Fruit fly (Drosophila melanogaster) whole organism, embryonic: Measurements from ENCODE around the gene CG43245.

ENCODE experiments used
- Adf1 ChIP-seq: fragments of 200-800 bp; sonication (Bioruptor generic); IDR thresholded peaks from 2 replicates; pipeline ENCODE4 v1.3.6; 2022; ENCODE audit warnings: missing biosample characterization, missing genetic modification characterization
- Atf-2 ChIP-seq: fragments of 200-800 bp; sonication (Bioruptor generic); optimal IDR thresholded peaks from 2 replicates; lab custom pipeline; 2016; ENCODE audit warnings: missing biosample characterization, missing genetic modification characterization
- Atf6 ChIP-seq: fragments of 200-800 bp; sonication (Bioruptor generic); IDR thresholded peaks from 2 replicates; pipeline ENCODE4 v1.3.6; 2022; ENCODE audit warnings: missing biosample characterization, missing genetic modification characterization
- Bteb2 ChIP-seq: fragments of 200-800 bp; sonication (Bioruptor generic); optimal IDR thresholded peaks from 2 replicates; lab custom pipeline; 2016; ENCODE audit warnings: missing biosample characterization, missing genetic modification characterization
- CG10565 ChIP-seq: fragments of 200-800 bp; sonication (Bioruptor generic); optimal IDR thresholded peaks from 3 replicates; lab custom pipeline; 2016; ENCODE audit warnings: missing biosample characterization, mild to moderate bottlenecking, missing genetic modification characterization
- CG11456 ChIP-seq: fragments of 200-800 bp; sonication (Bioruptor generic); IDR thresholded peaks from 3 replicates; pipeline ENCODE4 v1.3.6; 2022; ENCODE audit warnings: missing biosample characterization, missing genetic modification characterization
- CG12744 ChIP-seq: fragments of 200-800 bp; sonication (Bioruptor generic); optimal IDR thresholded peaks from 2 replicates; lab custom pipeline; 2016; ENCODE audit warnings: missing biosample characterization, missing genetic modification characterization
- CG13123 ChIP-seq: fragments of 200-800 bp; sonication (Bioruptor generic); optimal IDR thresholded peaks from 2 replicates; lab custom pipeline; 2016; ENCODE audit warnings: missing biosample characterization, missing genetic modification characterization
- CG13775 ChIP-seq: fragments of 200-800 bp; sonication (Bioruptor generic); optimal IDR thresholded peaks from 3 replicates; lab custom pipeline; 2017; ENCODE audit warnings: missing biosample characterization, mild to moderate bottlenecking, missing genetic modification characterization
- CG14860 ChIP-seq: fragments of 200-800 bp; sonication (Bioruptor generic); IDR thresholded peaks from 3 replicates; pipeline ENCODE4 v1.3.6; 2022; ENCODE audit warnings: missing biosample characterization, missing genetic modification characterization; ENCODE audit not compliant: partially characterized antibody
- CG15601 ChIP-seq: fragments of 200-800 bp; sonication (Bioruptor generic); optimal IDR thresholded peaks from 3 replicates; lab custom pipeline; 2019; ENCODE audit warnings: missing biosample characterization, mild to moderate bottlenecking, missing genetic modification characterization, moderate library complexity
- CG16815 ChIP-seq: fragments of 200-800 bp; sonication (Bioruptor generic); optimal IDR thresholded peaks from 3 replicates; lab custom pipeline; 2017; ENCODE audit warnings: missing biosample characterization, mild to moderate bottlenecking, missing genetic modification characterization
- CG17186 ChIP-seq: fragments of 200-800 bp; sonication (Bioruptor generic); optimal IDR thresholded peaks from 3 replicates; lab custom pipeline; 2017; ENCODE audit warnings: missing biosample characterization, missing genetic modification reagents, missing genetic modification characterization
- CG2678 ChIP-seq: fragments of 200-800 bp; sonication (Bioruptor generic); optimal IDR thresholded peaks from 3 replicates; lab custom pipeline; 2019; ENCODE audit warnings: missing biosample characterization, mild to moderate bottlenecking, missing genetic modification characterization, moderate library complexity
- CG4360 ChIP-seq: fragments of 200-800 bp; sonication (Bioruptor generic); IDR thresholded peaks from 2 replicates; pipeline ENCODE4 v1.3.6; 2022; ENCODE audit warnings: missing biosample characterization, missing genetic modification characterization
- CG4854 ChIP-seq: fragments of 200-800 bp; sonication (Bioruptor generic); optimal IDR thresholded peaks from 2 replicates; lab custom pipeline; 2016; ENCODE audit warnings: missing biosample characterization, missing genetic modification characterization, inconsistent platforms
- CG7556 ChIP-seq: fragments of 200-800 bp; sonication (Bioruptor generic); optimal IDR thresholded peaks from 2 replicates; lab custom pipeline; 2017; ENCODE audit warnings: missing biosample characterization, mild to moderate bottlenecking, missing genetic modification characterization
- CG7745 ChIP-seq: fragments of 200-800 bp; sonication (Bioruptor generic); optimal IDR thresholded peaks from 2 replicates; lab custom pipeline; 2018; ENCODE audit warnings: missing biosample characterization, mild to moderate bottlenecking, missing genetic modification characterization, moderate library complexity
- CG8281 ChIP-seq: fragments of 200-800 bp; sonication (Bioruptor generic); optimal IDR thresholded peaks from 2 replicates; lab custom pipeline; 2018; ENCODE audit warnings: missing biosample characterization, mild to moderate bottlenecking, missing genetic modification characterization, moderate library complexity
- CG9609 ChIP-seq: fragments of 200-800 bp; sonication (Bioruptor generic); optimal IDR thresholded peaks from 3 replicates; lab custom pipeline; 2016; ENCODE audit warnings: missing biosample characterization, missing genetic modification characterization
- Deaf1 ChIP-seq: fragments of 200-800 bp; optimal IDR thresholded peaks from 3 replicates; lab custom pipeline; 2019; ENCODE audit warnings: missing biosample characterization, mild to moderate bottlenecking, missing genetic modification characterization, moderate library complexity
- Dek ChIP-seq: fragments of 200-800 bp; sonication (Bioruptor generic); optimal IDR thresholded peaks from 3 replicates; lab custom pipeline; 2019; ENCODE audit warnings: missing biosample characterization, mild to moderate bottlenecking, missing genetic modification characterization, moderate library complexity
- Doc3 ChIP-seq: fragments of 200-800 bp; sonication (Bioruptor generic); IDR thresholded peaks from 3 replicates; pipeline ENCODE4 v1.3.6; 2022; ENCODE audit warnings: missing biosample characterization, missing genetic modification characterization; ENCODE audit not compliant: partially characterized antibody
- Dp ChIP-seq: fragments of 200-800 bp; sonication (Bioruptor generic); optimal IDR thresholded peaks from 2 replicates; lab custom pipeline; 2018; ENCODE audit warnings: missing biosample characterization, mild to moderate bottlenecking, missing genetic modification characterization, moderate library complexity
- Eip74EF ChIP-seq, 2 experiments: fragments of 200-800 bp in 1 of 2; fragments of >200 bp in 1 of 2; sonication (Bioruptor generic) in 1 of 2; optimal IDR thresholded peaks; 2 replicates each; lab custom pipeline; 2017 to 2019; ENCODE audit warnings: missing biosample characterization in 2 of 2, missing genetic modification characterization in 2 of 2, mild to moderate bottlenecking in 1 of 2, moderate library complexity in 1 of 2
- Fer2 ChIP-seq: fragments of 200-800 bp; sonication (Bioruptor generic); optimal IDR thresholded peaks from 2 replicates; lab custom pipeline; 2018; ENCODE audit warnings: missing biosample characterization, mild to moderate bottlenecking, missing genetic modification characterization, moderate library complexity
- HLH4C ChIP-seq: fragments of 200-800 bp; sonication (Bioruptor generic); IDR thresholded peaks from 3 replicates; pipeline ENCODE4 v1.3.6; 2022; ENCODE audit warnings: missing biosample characterization, missing genetic modification characterization; ENCODE audit not compliant: partially characterized antibody
- Hey ChIP-seq: fragments of 200-800 bp; sonication (Bioruptor generic); optimal IDR thresholded peaks from 3 replicates; lab custom pipeline; 2018; ENCODE audit warnings: missing biosample characterization, mild to moderate bottlenecking, missing genetic modification characterization
- MTF-1 ChIP-seq: fragments of 200-800 bp; sonication (Bioruptor generic); optimal IDR thresholded peaks from 2 replicates; lab custom pipeline; 2018; ENCODE audit warnings: missing biosample characterization, mild to moderate bottlenecking, missing genetic modification characterization, borderline replicate concordance
- Poxn ChIP-seq: fragments of 200-800 bp; sonication (Bioruptor generic); IDR thresholded peaks from 2 replicates; pipeline ENCODE4 v1.3.6; 2022; ENCODE audit warnings: missing biosample characterization, missing genetic modification characterization
- Sin3A ChIP-seq: fragments of >200 bp; optimal IDR thresholded peaks from 2 replicates; lab custom pipeline; 2018
- Six4 ChIP-seq: fragments of 200-800 bp; sonication (Bioruptor generic); optimal IDR thresholded peaks from 2 replicates; lab custom pipeline; 2016; ENCODE audit warnings: missing biosample characterization, missing genetic modification characterization
- ase ChIP-seq: fragments of 200-800 bp; sonication (Bioruptor generic); IDR thresholded peaks from 3 replicates; pipeline ENCODE4 v1.3.6; 2022; ENCODE audit warnings: missing biosample characterization, missing genetic modification characterization
- bsh ChIP-seq, 2 experiments: fragments of 200-800 bp; sonication (Bioruptor generic); optimal IDR thresholded peaks; 2 replicates each; lab custom pipeline; 2017 to 2018; ENCODE audit warnings: mild to moderate bottlenecking in 2 of 2, missing biosample characterization in 2 of 2, missing genetic modification characterization in 2 of 2, moderate library complexity in 1 of 2
- dimm ChIP-seq: fragments of 200-800 bp; sonication (Bioruptor generic); IDR thresholded peaks from 2 replicates; pipeline ENCODE4 v1.3.6; 2022; ENCODE audit warnings: missing biosample characterization, missing genetic modification characterization
- dpn ChIP-seq, 2 experiments: fragments of 200-800 bp; sonication (Bioruptor generic); optimal IDR thresholded peaks; 3 replicates each; lab custom pipeline; 2016; ENCODE audit warnings: missing biosample characterization in 2 of 2, missing genetic modification characterization in 2 of 2
- gce ChIP-seq: fragments of 200-800 bp; sonication (Bioruptor generic); IDR thresholded peaks from 3 replicates; pipeline ENCODE4 v1.3.6; 2022; ENCODE audit warnings: missing biosample characterization, missing genetic modification characterization
- gem ChIP-seq: fragments of 200-800 bp; sonication (Bioruptor generic); optimal IDR thresholded peaks from 2 replicates; lab custom pipeline; 2019; ENCODE audit warnings: missing biosample characterization, mild to moderate bottlenecking, missing genetic modification characterization, moderate library complexity
- knrl ChIP-seq: fragments of 200-800 bp; sonication (Bioruptor generic); IDR thresholded peaks from 3 replicates; pipeline ENCODE4 v1.3.6; 2022; ENCODE audit warnings: missing biosample characterization, missing genetic modification characterization; ENCODE audit not compliant: partially characterized antibody
- maf-S ChIP-seq: fragments of 200-800 bp; sonication (Bioruptor generic); optimal IDR thresholded peaks from 2 replicates; lab custom pipeline; 2016; ENCODE audit warnings: missing biosample characterization, missing genetic modification characterization
- mirr ChIP-seq: fragments of 200-800 bp; sonication (Bioruptor generic); optimal IDR thresholded peaks from 3 replicates; lab custom pipeline; 2018; ENCODE audit warnings: missing biosample characterization, mild to moderate bottlenecking, missing genetic modification characterization
- nmo ChIP-seq: fragments of 200-800 bp; sonication (Bioruptor generic); optimal IDR thresholded peaks from 2 replicates; lab custom pipeline; 2018; ENCODE audit warnings: missing biosample characterization, mild to moderate bottlenecking, missing genetic modification characterization, moderate library complexity
- p53 ChIP-seq: fragments of 200-800 bp; sonication (Bioruptor generic); optimal IDR thresholded peaks from 2 replicates; lab custom pipeline; 2016; ENCODE audit warnings: missing biosample characterization, missing genetic modification characterization
- pb ChIP-seq: fragments of 200-800 bp; sonication (Bioruptor generic); optimal IDR thresholded peaks from 3 replicates; lab custom pipeline; 2016; ENCODE audit warnings: missing biosample characterization, missing genetic modification characterization
- ro ChIP-seq: fragments of 200-800 bp; sonication (Bioruptor generic); IDR thresholded peaks from 2 replicates; pipeline ENCODE4 v1.3.6; 2022; ENCODE audit warnings: missing biosample characterization, missing genetic modification characterization
- sd ChIP-seq: fragments of 200-800 bp; sonication (Bioruptor generic); optimal IDR thresholded peaks from 3 replicates; lab custom pipeline; 2018; ENCODE audit warnings: missing biosample characterization, mild to moderate bottlenecking, missing genetic modification characterization, moderate library complexity
- yki ChIP-seq: fragments of >200 bp; optimal IDR thresholded peaks from 3 replicates; lab custom pipeline; 2018
- zfh1 ChIP-seq: fragments of 200-800 bp; sonication (Bioruptor generic); IDR thresholded peaks from 3 replicates; pipeline ENCODE4 v1.3.6; 2022; ENCODE audit warnings: missing biosample characterization, missing genetic modification characterization

CG43245 gene

dm6 chr3L:10759793-10760651 is 11.7 kb upstream of the CG43245 start (continued):
- no peak for TF ChIP-seq Poxn (GFP tag; lab: Robert Waterston, UW)
- no peak for TF ChIP-seq mirr (GFP tag; lab: Kevin White, UChicago)
- TF ChIP-seq CG13775 (GFP tag; lab: Kevin White, UChicago), result peak; percentile 16
- peak; percentile 67 for TF ChIP-seq CG15601 (tag; lab: Kevin White, UChicago)
- TF ChIP-seq Atf6 (GFP tag; lab: Robert Waterston, UW), result no peak; the same call in 1 of the 2 replicates
- peak; percentile 54 for TF ChIP-seq Six4 (GFP tag; lab: Kevin White, UChicago)
- peak; percentile 24 for TF ChIP-seq Bteb2
- TF ChIP-seq bsh (GFP tag; optimal IDR thresholded peaks at IDR 0.05; lab: Kevin White, UChicago), result peak; percentile 49 to 76
- TF ChIP-seq Sin3A, result no peak
- TF ChIP-seq CG12744 (GFP tag; lab: Kevin White, UChicago), result no peak
- TF ChIP-seq maf-S (GFP tag; lab: Kevin White, UChicago), result no peak
- peak; percentile 86 for TF ChIP-seq nmo (GFP tag; lab: Kevin White, UChicago)
- no peak for TF ChIP-seq MTF-1 (GFP tag; lab: Kevin White, UChicago)
- no peak for TF ChIP-seq Dp (GFP tag; lab: Kevin White, UChicago)
- no peak for TF ChIP-seq yki (lab: Kevin White, UChicago)
- TF ChIP-seq sd, result no peak
- TF ChIP-seq CG10565, result no peak
- TF ChIP-seq CG13123, result no peak
- TF ChIP-seq knrl (GFP tag; lab: Robert Waterston, UW), result no peak
- TF ChIP-seq pb (GFP tag; lab: Kevin White, UChicago), result no peak
- TF ChIP-seq CG2678 (tag; lab: Kevin White, UChicago), result peak; percentile 75
- no peak for TF ChIP-seq CG11456 (GFP tag; lab: Robert Waterston, UW)
- no peak for TF ChIP-seq CG17186
- TF ChIP-seq zfh1 (GFP tag; lab: Robert Waterston, UW), result 0 out of 3 replicates have a peak, but pooled peaks have one; percentile 28
- TF ChIP-seq Adf1, result no peak
- no peak for TF ChIP-seq HLH4C (GFP tag; lab: Robert Waterston, UW)
- TF ChIP-seq Doc3 (GFP tag; lab: Robert Waterston, UW), result no peak
- TF ChIP-seq dimm (GFP tag; lab: Robert Waterston, UW), result no peak
- 0 out of 2 replicates have a peak, but pooled peaks have one; percentile 22 for TF ChIP-seq ro (GFP tag; lab: Robert Waterston, UW)
- peak; percentile 30 for TF ChIP-seq CG16815
- peak; percentile 23 for TF ChIP-seq CG9609
- peak in 1 of 2 experiments; percentile 73 for TF ChIP-seq Eip74EF (GFP tag; optimal IDR thresholded peaks at IDR 0.05; lab: Kevin White, UChicago)
- TF ChIP-seq CG4854, result no peak
- no peak for TF ChIP-seq Fer2 (tag; lab: Kevin White, UChicago)
- no peak for TF ChIP-seq CG7745
- TF ChIP-seq Deaf1 (tag; lab: Kevin White, UChicago), result peak; percentile 34
- TF ChIP-seq gce (GFP tag; lab: Robert Waterston, UW), result peak; percentile 23; the same call in 1 of the 3 replicates
- TF ChIP-seq Atf-2 (GFP tag; lab: Kevin White, UChicago), result peak; percentile 37
- TF ChIP-seq p53, result no peak
- TF ChIP-seq CG4360 (GFP tag; lab: Robert Waterston, UW), result 0 out of 2 replicates have a peak, but pooled peaks have one; percentile 6
- 0 out of 3 replicates have a peak, but pooled peaks have one; percentile 48 for TF ChIP-seq ase
- TF ChIP-seq CG8281, result peak; percentile 17
- peak in 1 of 2 experiments; percentile 54 for TF ChIP-seq dpn (GFP tag; optimal IDR thresholded peaks at IDR 0.05; lab: Kevin White, UChicago)
- peak; percentile 78 for TF ChIP-seq CG7556 (GFP tag; lab: Kevin White, UChicago)
- TF ChIP-seq CG14860 (GFP tag; lab: Robert Waterston, UW), result no peak
- peak; percentile 21 for TF ChIP-seq Dek (tag; lab: Kevin White, UChicago)
- TF ChIP-seq gem, result peak; percentile 90
- TF ChIP-seq Hey (tag; lab: Kevin White, UChicago), result no peak
